Fruit fly (Drosophila melanogaster) whole organism, embryonic: ENCODE data around the gene CG14410.

Experiments
- Ada2b ChIP-seq: fragments of 200-800 bp; sonication (Bioruptor generic); IDR thresholded peaks from 2 replicates; pipeline ENCODE4 v1.3.6; 2022; ENCODE audit warnings: missing biosample characterization, missing genetic modification characterization
- Awh ChIP-seq: fragments of 200-800 bp; sonication (Bioruptor generic); IDR thresholded peaks from 2 replicates; pipeline ENCODE4, ENCODE4 v1.3.6; 2022; ENCODE audit warnings: missing biosample characterization, missing genetic modification characterization
- Blimp-1 ChIP-seq: fragments of 200-800 bp; sonication (Bioruptor generic); optimal IDR thresholded peaks from 3 replicates; lab custom pipeline; 2018; ENCODE audit warnings: missing biosample characterization, missing genetic modification characterization, mild to moderate bottlenecking, moderate library complexity, missing genetic modification reagents
- CG10147 ChIP-seq: fragments of 200-800 bp; sonication (Bioruptor generic); optimal IDR thresholded peaks from 2 replicates; lab custom pipeline; 2019; ENCODE audit warnings: missing biosample characterization, mild to moderate bottlenecking, missing genetic modification characterization, moderate library complexity
- CG10959 ChIP-seq: fragments of 200-800 bp; sonication (Bioruptor generic); IDR thresholded peaks from 2 replicates; pipeline ENCODE4 v1.3.6; 2022; ENCODE audit warnings: missing biosample characterization, missing genetic modification characterization
- CG11247 ChIP-seq: fragments of 200-800 bp; sonication (Bioruptor generic); IDR thresholded peaks from 2 replicates; pipeline ENCODE4 v1.3.6; 2022; ENCODE audit warnings: missing biosample characterization, missing genetic modification characterization
- CG11456 ChIP-seq: fragments of 200-800 bp; sonication (Bioruptor generic); IDR thresholded peaks from 3 replicates; pipeline ENCODE4 v1.3.6; 2022; ENCODE audit warnings: missing biosample characterization, missing genetic modification characterization
- CG11695 ChIP-seq: fragments of 200-800 bp; sonication (Bioruptor generic); IDR thresholded peaks from 3 replicates; pipeline ENCODE4 v1.3.6; 2022; ENCODE audit warnings: missing biosample characterization, missing genetic modification characterization
- CG12219 ChIP-seq: fragments of 200-800 bp; sonication (Bioruptor generic); optimal IDR thresholded peaks from 3 replicates; lab custom pipeline; 2018; ENCODE audit warnings: missing biosample characterization, mild to moderate bottlenecking, missing genetic modification characterization
- CG13424 ChIP-seq: fragments of 200-800 bp; sonication (Bioruptor generic); optimal IDR thresholded peaks from 2 replicates; lab custom pipeline; 2019; ENCODE audit warnings: missing biosample characterization, mild to moderate bottlenecking, missing genetic modification characterization, moderate library complexity
- CG14014 ChIP-seq: fragments of 200-800 bp; sonication (Bioruptor generic); IDR thresholded peaks from 2 replicates; pipeline ENCODE4 v1.3.6; 2022; ENCODE audit warnings: missing biosample characterization, missing genetic modification characterization
- CG16813 ChIP-seq: fragments of 200-800 bp; sonication (Bioruptor generic); IDR thresholded peaks from 3 replicates; pipeline ENCODE4 v1.3.6; 2022; ENCODE audit warnings: missing biosample characterization, missing genetic modification characterization; ENCODE audit not compliant: partially characterized antibody
- CG17361 ChIP-seq: fragments of 200-800 bp; sonication (Bioruptor generic); IDR thresholded peaks from 3 replicates; pipeline ENCODE4 v1.3.6; 2022; ENCODE audit warnings: missing biosample characterization, missing genetic modification characterization
- CG17829 ChIP-seq: fragments of 200-800 bp; optimal IDR thresholded peaks from 2 replicates; lab custom pipeline; 2019; ENCODE audit warnings: missing biosample characterization, mild to moderate bottlenecking, missing genetic modification characterization, moderate library complexity
- CG4424 ChIP-seq: fragments of 200-800 bp; sonication (Bioruptor generic); optimal IDR thresholded peaks from 3 replicates; lab custom pipeline; 2016; ENCODE audit warnings: missing biosample characterization, missing genetic modification characterization
- CG9932 ChIP-seq: fragments of 200-800 bp; sonication (Bioruptor generic); IDR thresholded peaks from 2 replicates; pipeline ENCODE4 v1.3.6; 2022; ENCODE audit warnings: missing biosample characterization, missing genetic modification characterization
- Camta ChIP-seq: fragments of 200-800 bp; sonication (Bioruptor generic); optimal IDR thresholded peaks from 2 replicates; lab custom pipeline; 2016; ENCODE audit warnings: missing biosample characterization, missing genetic modification characterization
- Deaf1 ChIP-seq: fragments of 200-800 bp; optimal IDR thresholded peaks from 3 replicates; lab custom pipeline; 2019; ENCODE audit warnings: missing biosample characterization, mild to moderate bottlenecking, missing genetic modification characterization, moderate library complexity
- Dip2 ChIP-seq: fragments of 200-800 bp; sonication (Bioruptor generic); IDR thresholded peaks from 2 replicates; pipeline ENCODE4 v1.3.6; 2022; ENCODE audit warnings: missing biosample characterization, missing genetic modification characterization
- E2f2 ChIP-seq: fragments of 200-800 bp; sonication (Bioruptor generic); IDR thresholded peaks from 2 replicates; pipeline ENCODE4 v1.3.6; 2022; ENCODE audit warnings: missing biosample characterization, missing genetic modification characterization
- Eip74EF ChIP-seq, 2 experiments: fragments of 200-800 bp in 1 of 2; fragments of >200 bp in 1 of 2; sonication (Bioruptor generic) in 1 of 2; optimal IDR thresholded peaks; 2 replicates each; lab custom pipeline; 2017 to 2019; ENCODE audit warnings: missing biosample characterization in 2 of 2, missing genetic modification characterization in 2 of 2, mild to moderate bottlenecking in 1 of 2, moderate library complexity in 1 of 2
- Fer3 ChIP-seq: fragments of 200-800 bp; sonication (Bioruptor generic); optimal IDR thresholded peaks from 2 replicates; lab custom pipeline; 2018; ENCODE audit warnings: missing biosample characterization, mild to moderate bottlenecking, missing genetic modification characterization, moderate library complexity
- HLHmδ ChIP-seq: fragments of 200-800 bp; sonication (Bioruptor generic); optimal IDR thresholded peaks from 2 replicates; lab custom pipeline; 2018; ENCODE audit warnings: missing biosample characterization, mild to moderate bottlenecking, missing genetic modification characterization, moderate library complexity
- Jarid2 ChIP-seq: fragments of 200-800 bp; sonication (Bioruptor generic); optimal IDR thresholded peaks from 3 replicates; lab custom pipeline; 2017; ENCODE audit warnings: mild to moderate bottlenecking, missing biosample characterization, missing genetic modification reagents, missing genetic modification characterization
- MBD-R2 ChIP-seq: fragments of 200-800 bp; sonication (Bioruptor generic); IDR thresholded peaks from 2 replicates; pipeline ENCODE4 v1.3.6; 2022; ENCODE audit warnings: missing biosample characterization, missing genetic modification characterization
- NC2β ChIP-seq: fragments of 200-800 bp; sonication (Bioruptor generic); optimal IDR thresholded peaks from 2 replicates; lab custom pipeline; 2016; ENCODE audit warnings: missing biosample characterization, missing genetic modification characterization
- Ptx1 ChIP-seq: fragments of 200-800 bp; sonication (Bioruptor generic); IDR thresholded peaks from 2 replicates; pipeline ENCODE4 v1.3.6; 2022; ENCODE audit warnings: missing biosample characterization, missing genetic modification characterization
- Sox102F ChIP-seq: fragments of 200-800 bp; sonication (Bioruptor generic); optimal IDR thresholded peaks from 2 replicates; lab custom pipeline; 2018; ENCODE audit warnings: missing biosample characterization, mild to moderate bottlenecking, missing genetic modification characterization, moderate library complexity
- Ssrp ChIP-seq: fragments of 200-800 bp; sonication (Bioruptor generic); optimal IDR thresholded peaks from 2 replicates; lab custom pipeline; 2018; ENCODE audit warnings: missing biosample characterization, mild to moderate bottlenecking, missing genetic modification characterization, moderate library complexity
- amos ChIP-seq: fragments of 200-800 bp; sonication (Bioruptor generic); IDR thresholded peaks from 2 replicates; pipeline ENCODE4 v1.3.6; 2022; ENCODE audit warnings: missing biosample characterization, missing genetic modification characterization; ENCODE audit not compliant: partially characterized antibody
- ase ChIP-seq: fragments of 200-800 bp; sonication (Bioruptor generic); IDR thresholded peaks from 3 replicates; pipeline ENCODE4 v1.3.6; 2022; ENCODE audit warnings: missing biosample characterization, missing genetic modification characterization
- cad ChIP-seq: fragments of >200 bp; optimal IDR thresholded peaks from 2 replicates; lab custom pipeline; 2017; ENCODE audit warnings: missing biosample characterization, missing genetic modification characterization
- chif ChIP-seq, 2 experiments: fragments of 200-800 bp; sonication (Bioruptor generic); optimal IDR thresholded peaks; 3 replicates each; lab custom pipeline; 2016; ENCODE audit warnings: missing biosample characterization in 2 of 2, missing genetic modification characterization in 2 of 2
- crp ChIP-seq, 2 experiments: fragments of 200-800 bp; sonication (Bioruptor generic); optimal IDR thresholded peaks; 2 replicates in 1 of 2; 3 replicates in 1 of 2; lab custom pipeline; 2017; ENCODE audit warnings: missing biosample characterization in 2 of 2, missing genetic modification characterization in 2 of 2, mild to moderate bottlenecking in 1 of 2, moderate library complexity in 1 of 2
- dimm ChIP-seq: fragments of 200-800 bp; sonication (Bioruptor generic); IDR thresholded peaks from 2 replicates; pipeline ENCODE4 v1.3.6; 2022; ENCODE audit warnings: missing biosample characterization, missing genetic modification characterization
- disco-r ChIP-seq: fragments of 200-800 bp; sonication (Bioruptor generic); optimal IDR thresholded peaks from 2 replicates; lab custom pipeline; 2016; ENCODE audit warnings: missing biosample characterization, missing genetic modification characterization
- eyg ChIP-seq: fragments of 200-800 bp; sonication (Bioruptor generic); optimal IDR thresholded peaks from 3 replicates; lab custom pipeline; 2016; ENCODE audit warnings: missing biosample characterization, missing genetic modification characterization
- gfzf ChIP-seq: fragments of 200-800 bp; sonication (Bioruptor generic); optimal IDR thresholded peaks from 2 replicates; lab custom pipeline; 2016; ENCODE audit warnings: missing biosample characterization, mild to moderate bottlenecking, missing genetic modification characterization, moderate library complexity
- jing ChIP-seq: fragments of 200-800 bp; sonication (Bioruptor generic); optimal IDR thresholded peaks from 2 replicates; lab custom pipeline; 2018; ENCODE audit warnings: missing biosample characterization, mild to moderate bottlenecking, missing genetic modification characterization
- kay ChIP-seq: fragments of 200-800 bp; sonication (Bioruptor generic); optimal IDR thresholded peaks from 2 replicates; lab custom pipeline; 2016; ENCODE audit warnings: missing biosample characterization, missing genetic modification characterization
- knrl ChIP-seq: fragments of 200-800 bp; sonication (Bioruptor generic); IDR thresholded peaks from 3 replicates; pipeline ENCODE4 v1.3.6; 2022; ENCODE audit warnings: missing biosample characterization, missing genetic modification characterization; ENCODE audit not compliant: partially characterized antibody
- nerfin-2 ChIP-seq: fragments of 200-800 bp; sonication (Bioruptor generic); IDR thresholded peaks from 2 replicates; pipeline ENCODE4 v1.3.6; 2022; ENCODE audit warnings: missing biosample characterization, missing genetic modification characterization; ENCODE audit not compliant: partially characterized antibody
- oc ChIP-seq: fragments of 200-800 bp; sonication (Bioruptor generic); optimal IDR thresholded peaks from 2 replicates; lab custom pipeline; 2018; ENCODE audit warnings: missing biosample characterization, mild to moderate bottlenecking, missing genetic modification characterization, moderate library complexity
- pan ChIP-seq, 4 experiments: fragments of >200 bp in 3 of 4; fragments of 200-800 bp in 1 of 4; sonication (Bioruptor generic) in 1 of 4; optimal IDR thresholded peaks in 3 of 4; IDR thresholded peaks in 1 of 4; 2 replicates each; pipeline versions ENCODE4 v1.3.6 to Lab custom; 2017 to 2022; ENCODE audit warnings: missing biosample characterization in 2 of 4, missing genetic modification characterization in 2 of 4, mixed read lengths in 1 of 4
- phol ChIP-seq: fragments of 200-800 bp; sonication (Bioruptor generic); optimal IDR thresholded peaks from 3 replicates; lab custom pipeline; 2018; ENCODE audit warnings: missing biosample characterization, mild to moderate bottlenecking, missing genetic modification characterization, moderate library complexity
- rib ChIP-seq: fragments of 200-800 bp; sonication (Bioruptor generic); IDR thresholded peaks from 2 replicates; pipeline ENCODE4 v1.3.6; 2022; ENCODE audit warnings: missing biosample characterization, missing genetic modification characterization
- seq ChIP-seq: fragments of 200-800 bp; sonication (Bioruptor generic); IDR thresholded peaks from 2 replicates; pipeline ENCODE4 v1.3.6; 2022; ENCODE audit warnings: missing biosample characterization, missing genetic modification characterization
- vnd ChIP-seq: fragments of 200-800 bp; sonication (Bioruptor generic); IDR thresholded peaks from 3 replicates; pipeline ENCODE4 v1.3.6; 2022; ENCODE audit warnings: missing biosample characterization, missing genetic modification characterization; ENCODE audit not compliant: partially characterized antibody
- zf30C ChIP-seq: fragments of 200-800 bp; sonication (Bioruptor generic); optimal IDR thresholded peaks from 3 replicates; lab custom pipeline; 2018; ENCODE audit warnings: missing biosample characterization, mild to moderate bottlenecking, missing genetic modification characterization

Gene CG14410

DNA sequence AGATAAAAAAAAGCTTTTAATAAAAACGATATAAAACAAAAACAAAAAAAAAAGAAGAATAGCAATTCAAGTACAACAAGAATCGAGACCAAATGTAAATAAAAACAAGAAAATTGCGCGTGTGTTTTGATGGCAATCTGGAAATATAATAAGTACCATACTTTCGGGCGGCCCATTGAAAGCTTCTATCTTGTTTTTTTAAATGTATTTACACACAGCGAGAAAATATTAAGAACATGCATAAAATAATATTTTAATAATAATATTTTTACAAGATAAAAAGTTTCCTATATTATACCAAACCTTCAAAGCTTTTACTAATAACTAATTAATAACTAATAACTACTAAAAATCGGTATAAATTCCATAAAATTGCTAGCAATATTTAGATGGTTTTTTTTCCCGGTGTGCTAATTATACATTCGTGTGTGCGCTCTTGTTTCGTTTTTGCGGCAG lies 3.9 kb downstream of the CG14410 start (continued):
- peak; percentile 60 for TF ChIP-seq Fer3 (tag; lab: Kevin White, UChicago)
- TF ChIP-seq E2f2 (GFP tag; lab: Robert Waterston, UW): 0 out of 2 replicates have a peak, but pooled peaks have one; percentile 23
- no peak for TF ChIP-seq CG10959
- TF ChIP-seq CG14014: 0 out of 2 replicates have a peak, but pooled peaks have one; percentile 22
- no peak for TF ChIP-seq ase (GFP tag; lab: Robert Waterston, UW)
- TF ChIP-seq CG9932 (GFP tag; lab: Robert Waterston, UW): peak; percentile 54
- TF ChIP-seq NC2β (GFP tag; lab: Kevin White, UChicago): no peak
- no peak for TF ChIP-seq CG16813
- TF ChIP-seq CG17829 (tag; lab: Kevin White, UChicago): peak; percentile 42
- TF ChIP-seq Ssrp: peak; percentile 12
- no peak for TF ChIP-seq vnd (GFP tag; lab: Robert Waterston, UW)
- no peak for TF ChIP-seq amos (GFP tag; lab: Robert Waterston, UW)
- no peak for TF ChIP-seq crp (GFP tag; optimal IDR thresholded peaks at IDR 0.05; lab: Kevin White, UChicago)
- TF ChIP-seq CG10147: peak; percentile 28
- no peak for TF ChIP-seq cad
- TF ChIP-seq CG11247 (GFP tag; lab: Robert Waterston, UW): no peak
- peak; percentile 1 for TF ChIP-seq oc (tag; lab: Kevin White, UChicago)
- no peak for TF ChIP-seq gfzf (GFP tag; lab: Kevin White, UChicago)
- peak; percentile 49; the same call in 1 of the 2 replicates for TF ChIP-seq Ada2b (GFP tag; lab: Robert Waterston, UW)
- no peak for TF ChIP-seq seq (GFP tag; lab: Robert Waterston, UW)
- TF ChIP-seq Dip2 (GFP tag; lab: Robert Waterston, UW): no peak
- TF ChIP-seq CG11695 (GFP tag; lab: Robert Waterston, UW): peak; percentile 70; the same call in 2 of the 3 replicates
- peak; percentile 46 for TF ChIP-seq CG13424 (tag; lab: Kevin White, UChicago)
- TF ChIP-seq MBD-R2 (GFP tag; lab: Robert Waterston, UW): peak; percentile 21; the same call in 1 of the 2 replicates
- no peak for TF ChIP-seq Camta (GFP tag; lab: Kevin White, UChicago)
- no peak for TF ChIP-seq kay
- TF ChIP-seq rib (GFP tag; lab: Robert Waterston, UW): no peak
- no peak for TF ChIP-seq CG12219 (GFP tag; lab: Kevin White, UChicago)
- TF ChIP-seq Awh: no peak
- TF ChIP-seq CG11456 (GFP tag; lab: Robert Waterston, UW): no peak
- TF ChIP-seq zf30C (GFP tag; lab: Kevin White, UChicago): peak; percentile 67
- no peak for TF ChIP-seq chif (GFP tag; optimal IDR thresholded peaks at IDR 0.05; lab: Kevin White, UChicago)
- TF ChIP-seq CG4424 (GFP tag; lab: Kevin White, UChicago): peak; percentile 29
- TF ChIP-seq Blimp-1 (GFP tag; lab: Kevin White, UChicago): peak; percentile 67
- TF ChIP-seq Deaf1: peak; percentile 49
- no peak for TF ChIP-seq disco-r (GFP tag; lab: Kevin White, UChicago)
- TF ChIP-seq Jarid2: no peak
- no peak for TF ChIP-seq jing (GFP tag; lab: Kevin White, UChicago)
- TF ChIP-seq Ptx1 (GFP tag; lab: Robert Waterston, UW): 0 out of 2 replicates have a peak, but pooled peaks have one; percentile 11
- TF ChIP-seq knrl (GFP tag; lab: Robert Waterston, UW): no peak
- TF ChIP-seq phol (tag; lab: Kevin White, UChicago): peak; percentile 58
- TF ChIP-seq pan (optimal IDR thresholded peaks at IDR 0.05; lab: Kevin White, UChicago): no peak
- TF ChIP-seq pan (GFP tag; optimal IDR thresholded peaks at IDR 0.05 in 1 of 2, IDR thresholded peaks at IDR 0.05 in 1 of 2): peak in 1 of 2 experiments; percentile 58
- TF ChIP-seq nerfin-2 (GFP tag; lab: Robert Waterston, UW): no peak
- TF ChIP-seq Sox102F (GFP tag; lab: Kevin White, UChicago): peak; percentile 63
- 0 out of 3 replicates have a peak, but pooled peaks have one; percentile 43 for TF ChIP-seq CG17361
- no peak for TF ChIP-seq HLHmδ (GFP tag; lab: Kevin White, UChicago)
- TF ChIP-seq dimm (GFP tag; lab: Robert Waterston, UW): 0 out of 2 replicates have a peak, but pooled peaks have one; percentile 18
- TF ChIP-seq Eip74EF (GFP tag; optimal IDR thresholded peaks at IDR 0.05; lab: Kevin White, UChicago): peak in 1 of 2 experiments; percentile 30
- no peak for TF ChIP-seq eyg (GFP tag; lab: Kevin White, UChicago)
